Fruit fly (Drosophila melanogaster) whole organism, embryonic: ENCODE results near the gene CG6749.

Experiments
- Atf6 ChIP-seq: fragments of 200-800 bp; sonication (Bioruptor generic); IDR thresholded peaks from 2 replicates; pipeline ENCODE4 v1.3.6; 2022; ENCODE audit warnings: missing biosample characterization, missing genetic modification characterization
- B-H2 ChIP-seq: fragments of 200-800 bp; sonication (Bioruptor generic); optimal IDR thresholded peaks from 2 replicates; lab custom pipeline; 2018; ENCODE audit warnings: missing biosample characterization, mild to moderate bottlenecking, missing genetic modification characterization
- CG10147 ChIP-seq: fragments of 200-800 bp; sonication (Bioruptor generic); optimal IDR thresholded peaks from 2 replicates; lab custom pipeline; 2019; ENCODE audit warnings: missing biosample characterization, mild to moderate bottlenecking, missing genetic modification characterization, moderate library complexity
- CG10366 ChIP-seq: fragments of 200-800 bp; sonication (Bioruptor generic); IDR thresholded peaks from 2 replicates; pipeline ENCODE4 v1.3.6; 2022; ENCODE audit warnings: missing biosample characterization, missing genetic modification characterization
- CG12299 ChIP-seq: fragments of 200-800 bp; sonication (Bioruptor generic); optimal IDR thresholded peaks from 2 replicates; lab custom pipeline; 2018; ENCODE audit warnings: missing biosample characterization, mild to moderate bottlenecking, missing genetic modification characterization
- CG1529 ChIP-seq: fragments of 200-800 bp; sonication (Bioruptor generic); optimal IDR thresholded peaks from 3 replicates; lab custom pipeline; 2018; ENCODE audit warnings: missing biosample characterization, missing genetic modification characterization
- CG15479 ChIP-seq: fragments of 200-800 bp; sonication (Bioruptor generic); optimal IDR thresholded peaks from 3 replicates; lab custom pipeline; 2019; ENCODE audit warnings: missing biosample characterization, mild to moderate bottlenecking, missing genetic modification characterization, moderate library complexity
- CG18764 ChIP-seq: fragments of 200-800 bp; sonication (Bioruptor generic); optimal IDR thresholded peaks from 3 replicates; lab custom pipeline; 2016; ENCODE audit warnings: missing biosample characterization, missing genetic modification characterization
- CG32767 ChIP-seq: fragments of 200-800 bp; sonication (Bioruptor generic); IDR thresholded peaks from 2 replicates; pipeline ENCODE4 v1.3.6; 2022; ENCODE audit warnings: missing biosample characterization, missing genetic modification characterization
- CG3407 ChIP-seq: fragments of 200-800 bp; sonication (Bioruptor generic); optimal IDR thresholded peaks from 2 replicates; lab custom pipeline; 2018; ENCODE audit warnings: missing biosample characterization, mild to moderate bottlenecking, missing genetic modification characterization
- CG34376 ChIP-seq: fragments of 200-800 bp; sonication (Bioruptor generic); optimal IDR thresholded peaks from 2 replicates; lab custom pipeline; 2018; ENCODE audit warnings: missing biosample characterization, mild to moderate bottlenecking, missing genetic modification characterization
- CG34422 ChIP-seq: fragments of 200-800 bp; sonication (Bioruptor generic); IDR thresholded peaks from 3 replicates; pipeline ENCODE4 v1.3.6; 2022; ENCODE audit warnings: missing biosample characterization, missing genetic modification characterization
- CG4404 ChIP-seq: fragments of 200-800 bp; sonication (Bioruptor generic); IDR thresholded peaks from 2 replicates; pipeline ENCODE4 v1.3.6; 2022; ENCODE audit warnings: missing biosample characterization, missing genetic modification characterization
- CG6272 ChIP-seq: fragments of 200-800 bp; sonication (Bioruptor generic); IDR thresholded peaks from 2 replicates; pipeline ENCODE4 v1.3.6; 2022; ENCODE audit warnings: missing biosample characterization, missing genetic modification characterization
- CG8924 ChIP-seq: fragments of 200-800 bp; optimal IDR thresholded peaks from 3 replicates; lab custom pipeline; 2019; ENCODE audit warnings: missing biosample characterization, mild to moderate bottlenecking, missing genetic modification characterization, moderate library complexity
- D ChIP-seq, 2 experiments: fragments of 200-800 bp in 1 of 2; fragments of >200 bp in 1 of 2; sonication (Bioruptor generic) in 1 of 2; optimal IDR thresholded peaks; 2 replicates in 1 of 2; 3 replicates in 1 of 2; lab custom pipeline; 2017; ENCODE audit warnings: mild to moderate bottlenecking in 1 of 2, missing biosample characterization in 1 of 2, missing genetic modification characterization in 1 of 2, missing genetic modification reagents in 1 of 2
- Deaf1 ChIP-seq: fragments of 200-800 bp; optimal IDR thresholded peaks from 3 replicates; lab custom pipeline; 2019; ENCODE audit warnings: missing biosample characterization, mild to moderate bottlenecking, missing genetic modification characterization, moderate library complexity
- Doc2 ChIP-seq: fragments of 200-800 bp; sonication (Bioruptor generic); IDR thresholded peaks from 2 replicates; pipeline ENCODE4 v1.3.6; 2022; ENCODE audit warnings: missing biosample characterization, missing genetic modification characterization
- Fer1 ChIP-seq: fragments of 200-800 bp; sonication (Bioruptor generic); optimal IDR thresholded peaks from 2 replicates; lab custom pipeline; 2017; ENCODE audit warnings: missing biosample characterization, mild to moderate bottlenecking, missing genetic modification characterization
- H2.0 ChIP-seq: fragments of 200-800 bp; sonication (Bioruptor generic); IDR thresholded peaks from 2 replicates; pipeline ENCODE4 v1.3.6; 2022; ENCODE audit warnings: missing biosample characterization, missing genetic modification characterization
- HHEX ChIP-seq: fragments of 200-800 bp; sonication (Bioruptor generic); optimal IDR thresholded peaks from 3 replicates; lab custom pipeline; 2017; ENCODE audit warnings: missing biosample characterization, mild to moderate bottlenecking, missing genetic modification characterization, missing genetic modification reagents
- Hmr ChIP-seq: fragments of 200-800 bp; sonication (Bioruptor generic); optimal IDR thresholded peaks from 3 replicates; lab custom pipeline; 2017; ENCODE audit warnings: mild to moderate bottlenecking, missing biosample characterization, missing genetic modification reagents, missing genetic modification characterization
- Jarid2 ChIP-seq: fragments of 200-800 bp; sonication (Bioruptor generic); optimal IDR thresholded peaks from 3 replicates; lab custom pipeline; 2017; ENCODE audit warnings: mild to moderate bottlenecking, missing biosample characterization, missing genetic modification reagents, missing genetic modification characterization
- NFAT ChIP-seq: fragments of 200-800 bp; sonication (Bioruptor generic); IDR thresholded peaks from 2 replicates; pipeline ENCODE4 v1.3.6; 2022; ENCODE audit warnings: missing biosample characterization, missing genetic modification characterization
- Ssrp ChIP-seq: fragments of 200-800 bp; sonication (Bioruptor generic); optimal IDR thresholded peaks from 2 replicates; lab custom pipeline; 2018; ENCODE audit warnings: missing biosample characterization, mild to moderate bottlenecking, missing genetic modification characterization, moderate library complexity
- Tbp ChIP-seq: fragments of >200 bp; optimal IDR thresholded peaks from 2 replicates; lab custom pipeline; 2018; ENCODE audit warnings: missing biosample characterization, missing genetic modification characterization
- ac ChIP-seq: fragments of 200-800 bp; sonication (Bioruptor generic); optimal IDR thresholded peaks from 3 replicates; lab custom pipeline; 2017; ENCODE audit warnings: missing biosample characterization, mild to moderate bottlenecking, missing genetic modification characterization
- ato ChIP-seq: fragments of 200-800 bp; sonication (Bioruptor generic); IDR thresholded peaks from 2 replicates; pipeline ENCODE4 v1.3.6; 2022; ENCODE audit warnings: missing biosample characterization, missing genetic modification characterization; ENCODE audit not compliant: partially characterized antibody
- az2 ChIP-seq: fragments of 200-800 bp; sonication (Bioruptor generic); optimal IDR thresholded peaks from 3 replicates; lab custom pipeline; 2016; ENCODE audit warnings: missing biosample characterization, missing genetic modification characterization
- cas ChIP-seq: fragments of 200-800 bp; sonication (Bioruptor generic); IDR thresholded peaks from 2 replicates; pipeline ENCODE4 v1.3.6; 2022; ENCODE audit warnings: missing biosample characterization, missing genetic modification characterization
- dpn ChIP-seq, 2 experiments: fragments of 200-800 bp; sonication (Bioruptor generic); optimal IDR thresholded peaks; 3 replicates each; lab custom pipeline; 2016; ENCODE audit warnings: missing biosample characterization in 2 of 2, missing genetic modification characterization in 2 of 2
- fd96Cb ChIP-seq: fragments of 200-800 bp; sonication (Bioruptor generic); optimal IDR thresholded peaks from 2 replicates; lab custom pipeline; 2018; ENCODE audit warnings: missing biosample characterization, mild to moderate bottlenecking, missing genetic modification characterization, moderate library complexity
- gcm ChIP-seq: fragments of 200-800 bp; sonication (Bioruptor generic); optimal IDR thresholded peaks from 2 replicates; lab custom pipeline; 2019; ENCODE audit warnings: missing biosample characterization, mild to moderate bottlenecking, missing genetic modification characterization, moderate library complexity
- gfzf ChIP-seq: fragments of 200-800 bp; sonication (Bioruptor generic); optimal IDR thresholded peaks from 2 replicates; lab custom pipeline; 2016; ENCODE audit warnings: missing biosample characterization, mild to moderate bottlenecking, missing genetic modification characterization, moderate library complexity
- kah ChIP-seq: fragments of 200-800 bp; sonication (Bioruptor generic); optimal IDR thresholded peaks from 2 replicates; lab custom pipeline; 2018; ENCODE audit warnings: missing biosample characterization, mild to moderate bottlenecking, missing genetic modification characterization
- lilli ChIP-seq: fragments of 200-800 bp; sonication (Bioruptor generic); optimal IDR thresholded peaks from 3 replicates; lab custom pipeline; 2016; ENCODE audit warnings: missing biosample characterization, missing genetic modification characterization
- mam ChIP-seq: fragments of 200-800 bp; sonication (Bioruptor generic); optimal IDR thresholded peaks from 3 replicates; lab custom pipeline; 2016; ENCODE audit warnings: missing biosample characterization, missing genetic modification characterization
- onecut ChIP-seq: fragments of 200-800 bp; sonication (Bioruptor generic); IDR thresholded peaks from 2 replicates; pipeline ENCODE4 v1.3.6; 2022; ENCODE audit warnings: missing biosample characterization, missing genetic modification characterization
- pho ChIP-seq: fragments of 200-800 bp; sonication (Bioruptor generic); optimal IDR thresholded peaks from 2 replicates; lab custom pipeline; 2016; ENCODE audit warnings: missing biosample characterization, missing genetic modification characterization
- phol ChIP-seq: fragments of 200-800 bp; sonication (Bioruptor generic); optimal IDR thresholded peaks from 3 replicates; lab custom pipeline; 2018; ENCODE audit warnings: missing biosample characterization, mild to moderate bottlenecking, missing genetic modification characterization, moderate library complexity
- pzg ChIP-seq: fragments of 200-800 bp; sonication (Bioruptor generic); optimal IDR thresholded peaks from 3 replicates; lab custom pipeline; 2018; ENCODE audit warnings: missing biosample characterization, mild to moderate bottlenecking, missing genetic modification characterization, moderate library complexity
- repo ChIP-seq: fragments of 200-800 bp; sonication (Bioruptor generic); optimal IDR thresholded peaks from 2 replicates; lab custom pipeline; 2016; ENCODE audit warnings: missing biosample characterization, missing genetic modification characterization
- sc ChIP-seq, 3 experiments: fragments of >200 bp in 2 of 3; fragments of 200-800 bp in 1 of 3; sonication (Bioruptor generic) in 1 of 3; optimal IDR thresholded peaks; 2 replicates in 2 of 3; 3 replicates in 1 of 3; lab custom pipeline; 2017; ENCODE audit warnings: mild to moderate bottlenecking in 1 of 3, missing biosample characterization in 1 of 3, missing genetic modification characterization in 1 of 3, missing genetic modification reagents in 1 of 3
- sim ChIP-seq: fragments of 200-800 bp; sonication (Bioruptor generic); IDR thresholded peaks from 2 replicates; pipeline ENCODE4 v1.3.6; 2022; ENCODE audit warnings: missing biosample characterization, missing genetic modification characterization
- slbo ChIP-seq: fragments of 200-800 bp; sonication (Bioruptor generic); IDR thresholded peaks from 2 replicates; pipeline ENCODE4 v1.3.6; 2022; ENCODE audit warnings: missing biosample characterization, missing genetic modification characterization
- sna ChIP-seq: fragments of 200-800 bp; sonication (Bioruptor generic); IDR thresholded peaks from 2 replicates; pipeline ENCODE4 v1.3.6; 2022; ENCODE audit warnings: missing biosample characterization, missing genetic modification characterization; ENCODE audit not compliant: partially characterized antibody
- ttk ChIP-seq: fragments of 200-800 bp; sonication (Bioruptor generic); IDR thresholded peaks from 2 replicates; pipeline ENCODE4 v2.1.2; 2022; ENCODE audit warnings: missing biosample characterization, missing genetic modification characterization
- tup ChIP-seq: fragments of 200-800 bp; sonication (Bioruptor generic); optimal IDR thresholded peaks from 2 replicates; lab custom pipeline; 2016; ENCODE audit warnings: missing biosample characterization, mild to moderate bottlenecking, missing genetic modification characterization, moderate library complexity
- vvl ChIP-seq: fragments of 200-800 bp; sonication (Bioruptor generic); IDR thresholded peaks from 2 replicates; pipeline ENCODE4 v1.3.6; 2022; ENCODE audit warnings: missing biosample characterization, missing genetic modification characterization
- zfh2 ChIP-seq: fragments of 200-800 bp; sonication (Bioruptor generic); optimal IDR thresholded peaks from 2 replicates; lab custom pipeline; 2016; ENCODE audit warnings: missing biosample characterization, missing genetic modification characterization

Gene CG6749

dm6 chr3L:9723108-9723507, 10.5 kb downstream of the CG6749 start, which contains the start of the genes nbs and defl (continued):
- peak; percentile 16 for TF ChIP-seq HHEX (GFP tag; lab: Kevin White, UChicago)
- TF ChIP-seq B-H2: peak; percentile 60
- peak; percentile 32 for TF ChIP-seq repo (GFP tag; lab: Kevin White, UChicago)
- TF ChIP-seq CG34422 (GFP tag; lab: Robert Waterston, UW): peak; percentile 89
- peak; percentile 82 for TF ChIP-seq lilli (GFP tag; lab: Kevin White, UChicago)
- no peak for TF ChIP-seq gcm (GFP tag; lab: Kevin White, UChicago)
- TF ChIP-seq Doc2 (GFP tag; lab: Robert Waterston, UW): no peak
- no peak for TF ChIP-seq Jarid2
- no peak for TF ChIP-seq ac (GFP tag; lab: Kevin White, UChicago)
- TF ChIP-seq zfh2 (GFP tag; lab: Kevin White, UChicago): peak; percentile 77
- peak; percentile 77 to 86 for TF ChIP-seq dpn (GFP tag; optimal IDR thresholded peaks at IDR 0.05; lab: Kevin White, UChicago)
- peak; percentile 59 for TF ChIP-seq Ssrp (tag; lab: Kevin White, UChicago)
- TF ChIP-seq slbo (GFP tag; lab: Robert Waterston, UW): peak; percentile 83
- peak; percentile 57 for TF ChIP-seq CG18764
- TF ChIP-seq sc (optimal IDR thresholded peaks at IDR 0.05; lab: Kevin White, UChicago): no peak
- peak; percentile 8 for TF ChIP-seq sc (GFP tag; optimal IDR thresholded peaks at IDR 0.05; lab: Kevin White, UChicago)
- peak; percentile 47 for TF ChIP-seq fd96Cb
- no peak for TF ChIP-seq Deaf1 (tag; lab: Kevin White, UChicago)
- TF ChIP-seq Tbp (GFP tag; lab: Kevin White, UChicago): no peak
- TF ChIP-seq vvl (GFP tag; lab: Robert Waterston, UW): peak; percentile 77
- peak; percentile 70 for TF ChIP-seq phol (tag; lab: Kevin White, UChicago)
- peak; percentile 67 for TF ChIP-seq Fer1 (GFP tag; lab: Kevin White, UChicago)
- TF ChIP-seq mam (GFP tag; lab: Kevin White, UChicago): peak; percentile 88
- TF ChIP-seq CG6272 (GFP tag; lab: Robert Waterston, UW): peak; percentile 83
- TF ChIP-seq NFAT: peak; percentile 67; the same call in 1 of the 2 replicates
- TF ChIP-seq D (optimal IDR thresholded peaks at IDR 0.05; lab: Kevin White, UChicago): no peak
- TF ChIP-seq D (GFP tag; optimal IDR thresholded peaks at IDR 0.05; lab: Kevin White, UChicago): no peak
- 0 out of 2 replicates have a peak, but pooled peaks have one; percentile 36 for TF ChIP-seq cas (GFP tag; lab: Robert Waterston, UW)
- no peak for TF ChIP-seq ato (GFP tag; lab: Robert Waterston, UW)
- TF ChIP-seq H2.0 (GFP tag; lab: Robert Waterston, UW): peak; percentile 51; the same call in 1 of the 2 replicates
- TF ChIP-seq CG10366 (GFP tag; lab: Robert Waterston, UW): peak; percentile 67
- no peak for TF ChIP-seq CG3407 (GFP tag; lab: Kevin White, UChicago)
- TF ChIP-seq CG32767 (GFP tag; lab: Robert Waterston, UW): peak; percentile 53; the same call in 1 of the 2 replicates
- TF ChIP-seq CG34376: peak; percentile 38
- TF ChIP-seq tup: no peak
- no peak for TF ChIP-seq Hmr
- peak; percentile 61 for TF ChIP-seq ttk (GFP tag; lab: Robert Waterston, UW)
- no peak for TF ChIP-seq sna (GFP tag; lab: Robert Waterston, UW)
- no peak for TF ChIP-seq kah (GFP tag; lab: Kevin White, UChicago)
- peak; percentile 59 for TF ChIP-seq CG8924 (tag; lab: Kevin White, UChicago)
- peak; percentile 47 for TF ChIP-seq pzg (GFP tag; lab: Kevin White, UChicago)
- TF ChIP-seq sim: no peak
- TF ChIP-seq CG15479 (GFP tag; lab: Kevin White, UChicago): no peak
- no peak for TF ChIP-seq CG1529 (GFP tag; lab: Kevin White, UChicago)
- TF ChIP-seq pho (GFP tag; lab: Kevin White, UChicago): peak; percentile 80
- TF ChIP-seq gfzf (GFP tag; lab: Kevin White, UChicago): peak; percentile 63
- peak; percentile 71 for TF ChIP-seq Atf6
- peak; percentile 64 for TF ChIP-seq az2 (GFP tag; lab: Kevin White, UChicago)
- no peak for TF ChIP-seq onecut (GFP tag; lab: Robert Waterston, UW)
- peak; percentile 53 for TF ChIP-seq CG10147 (GFP tag; lab: Kevin White, UChicago)
- peak; percentile 69 for TF ChIP-seq CG4404 (GFP tag; lab: Robert Waterston, UW)
- TF ChIP-seq CG12299: no peak
